Worm (Caenorhabditis elegans) whole organism, mixed stage, embryonic: Measurements from ENCODE around the gene M163.21.

Experiments used
- M03D4.4 ChIP-seq: sonication (generic microtip); optimal IDR thresholded peaks from 2 replicates; lab custom pipeline; 2017; ENCODE audit warnings: mild to moderate bottlenecking, missing genetic modification characterization, missing compliant biosample characterization
- bed-3 ChIP-seq: fragments of 200-800 bp; sonication (Bioruptor generic); optimal IDR thresholded peaks from 3 replicates; lab custom pipeline; 2018; ENCODE audit warnings: mild to moderate bottlenecking, missing genetic modification characterization, moderate library complexity, missing compliant biosample characterization
- blmp-1 ChIP-seq: fragments of 150-350 bp; optimal IDR thresholded peaks from 2 replicates; lab custom pipeline; 2014; ENCODE audit warnings: missing biosample characterization, missing genetic modification characterization
- ceh-39 ChIP-seq: fragments of 150-350 bp; optimal IDR thresholded peaks from 2 replicates; lab custom pipeline; 2014; ENCODE audit warnings: missing biosample characterization, missing genetic modification characterization
- ceh-43 ChIP-seq: fragments of 200-800 bp; sonication (Bioruptor generic); optimal IDR thresholded peaks from 2 replicates; lab custom pipeline; 2018; ENCODE audit warnings: mild to moderate bottlenecking, missing genetic modification characterization, moderate library complexity, missing compliant biosample characterization
- ceh-83 ChIP-seq: fragments of 200-800 bp; sonication (Bioruptor generic); optimal IDR thresholded peaks from 2 replicates; lab custom pipeline; 2018; ENCODE audit warnings: mild to moderate bottlenecking, missing genetic modification characterization, missing compliant biosample characterization
- ces-1 ChIP-seq: fragments of 150-350 bp; optimal IDR thresholded peaks from 2 replicates; lab custom pipeline; 2014; ENCODE audit warnings: missing biosample characterization, missing genetic modification reagents, missing genetic modification characterization
- cnd-1 ChIP-seq: fragments of 200-800 bp; sonication (Bioruptor generic); optimal IDR thresholded peaks from 2 replicates; lab custom pipeline; 2018; ENCODE audit warnings: mild to moderate bottlenecking, missing genetic modification characterization, missing compliant biosample characterization
- drap-1 ChIP-seq: fragments of 200-800 bp; sonication (Bioruptor generic); optimal IDR thresholded peaks from 3 replicates; lab custom pipeline; 2018; ENCODE audit warnings: mild to moderate bottlenecking, missing genetic modification characterization, missing compliant biosample characterization
- elt-1 ChIP-seq: sonication (generic microtip); optimal IDR thresholded peaks from 2 replicates; lab custom pipeline; 2017; ENCODE audit warnings: missing genetic modification characterization, mild to moderate bottlenecking, missing compliant biosample characterization, antibody characterized with exemption, moderate library complexity, borderline replicate concordance; ENCODE audit not compliant: insufficient read depth
- elt-3 ChIP-seq: fragments of 150-350 bp; optimal IDR thresholded peaks from 2 replicates; lab custom pipeline; 2014; ENCODE audit warnings: missing biosample characterization, missing genetic modification characterization
- flh-1 ChIP-seq: fragments of 200-800 bp; sonication (Bioruptor generic); optimal IDR thresholded peaks from 2 replicates; lab custom pipeline; 2018; ENCODE audit warnings: mild to moderate bottlenecking, missing genetic modification characterization, moderate library complexity, missing compliant biosample characterization
- ham-2 ChIP-seq: fragments of 200-800 bp; sonication (Bioruptor generic); optimal IDR thresholded peaks from 2 replicates; lab custom pipeline; 2018; ENCODE audit warnings: mild to moderate bottlenecking, missing genetic modification characterization, missing compliant biosample characterization
- hlh-1 ChIP-seq: fragments of 150-350 bp; optimal IDR thresholded peaks from 2 replicates; lab custom pipeline; 2014; ENCODE audit warnings: missing biosample characterization, missing genetic modification reagents, missing genetic modification characterization
- lin-13 ChIP-seq: fragments of 150-350 bp; optimal IDR thresholded peaks from 2 replicates; lab custom pipeline; 2014; ENCODE audit warnings: missing biosample characterization, missing genetic modification characterization
- lin-32 ChIP-seq: fragments of 200-800 bp; sonication (Bioruptor generic); optimal IDR thresholded peaks from 2 replicates; lab custom pipeline; 2018; ENCODE audit warnings: mild to moderate bottlenecking, missing genetic modification characterization, missing compliant biosample characterization
- lsy-2 ChIP-seq: fragments of 150-350 bp; optimal IDR thresholded peaks from 2 replicates; lab custom pipeline; 2014; ENCODE audit warnings: missing biosample characterization, missing genetic modification characterization
- mab-5 ChIP-seq: fragments of 150-350 bp; optimal IDR thresholded peaks from 2 replicates; lab custom pipeline; 2014; ENCODE audit warnings: missing biosample characterization, missing genetic modification characterization
- mep-1 ChIP-seq: fragments of 150-350 bp; optimal IDR thresholded peaks from 2 replicates; lab custom pipeline; 2017; ENCODE audit warnings: missing biosample characterization, missing genetic modification reagents, missing genetic modification characterization, inconsistent platforms
- mls-2 ChIP-seq: sonication (generic microtip); optimal IDR thresholded peaks from 2 replicates; lab custom pipeline; 2016; ENCODE audit warnings: mild to moderate bottlenecking, missing genetic modification characterization, moderate library complexity, missing compliant biosample characterization
- nhr-12 ChIP-seq: fragments of 150-350 bp; optimal IDR thresholded peaks from 2 replicates; lab custom pipeline; 2014; ENCODE audit warnings: missing biosample characterization, missing genetic modification characterization
- nhr-2 ChIP-seq: fragments of 150-350 bp; optimal IDR thresholded peaks from 2 replicates; lab custom pipeline; 2014; ENCODE audit warnings: missing biosample characterization, missing genetic modification characterization
- nhr-237 ChIP-seq: fragments of 150-350 bp; optimal IDR thresholded peaks from 2 replicates; lab custom pipeline; 2014; ENCODE audit warnings: missing biosample characterization, missing genetic modification characterization
- nhr-76 ChIP-seq: sonication (generic microtip); optimal IDR thresholded peaks from 2 replicates; lab custom pipeline; 2017; ENCODE audit warnings: missing biosample characterization, missing genetic modification characterization
- pha-4 ChIP-seq: fragments of 150-350 bp; optimal IDR thresholded peaks from 2 replicates; lab custom pipeline; 2018; ENCODE audit warnings: missing biosample characterization, missing genetic modification reagents, missing genetic modification characterization
- sem-2 ChIP-seq: fragments of 200-800 bp; sonication (Bioruptor generic); optimal IDR thresholded peaks from 2 replicates; lab custom pipeline; 2018; ENCODE audit warnings: mild to moderate bottlenecking, missing genetic modification characterization, missing compliant biosample characterization
- snpc-4 ChIP-seq: fragments of 150-350 bp; optimal IDR thresholded peaks from 2 replicates; lab custom pipeline; 2014; ENCODE audit warnings: missing biosample characterization, missing genetic modification characterization
- sptf-1 ChIP-seq: sonication (generic microtip); optimal IDR thresholded peaks from 2 replicates; lab custom pipeline; 2017; ENCODE audit warnings: mild to moderate bottlenecking, missing genetic modification characterization, moderate library complexity, missing compliant biosample characterization
- unc-120 ChIP-seq: sonication (generic microtip); optimal IDR thresholded peaks from 2 replicates; lab custom pipeline; 2017; ENCODE audit warnings: missing genetic modification characterization, missing compliant biosample characterization; ENCODE audit not compliant: poor library complexity, severe bottlenecking
- unc-39 ChIP-seq: fragments of 150-350 bp; optimal IDR thresholded peaks from 2 replicates; lab custom pipeline; 2014; ENCODE audit warnings: missing biosample characterization, missing genetic modification characterization
- unc-62 ChIP-seq: fragments of 150-350 bp; optimal IDR thresholded peaks from 2 replicates; lab custom pipeline; 2014; ENCODE audit warnings: missing biosample characterization, missing genetic modification reagents, missing genetic modification characterization
- zip-8 ChIP-seq: fragments of 150-350 bp; optimal IDR thresholded peaks from 2 replicates; lab custom pipeline; 2014; ENCODE audit warnings: missing biosample characterization, missing genetic modification characterization
- ztf-11 ChIP-seq: fragments of 150-350 bp; optimal IDR thresholded peaks from 2 replicates; lab custom pipeline; 2014; ENCODE audit warnings: missing biosample characterization, missing genetic modification characterization

Gene M163.21

ce11 chrX:14487333-14487732 is 20.7 kb downstream of the M163.21 start:
- TF ChIP-seq mab-5 (tag; lab: Kevin White, UChicago) (peak; percentile 13), flh-1 (GFP tag; lab: Kevin White, UChicago) (no peak), cnd-1 (peak; percentile 74), elt-1 (peak; percentile 40), ceh-83 (no peak), sem-2 (no peak), mls-2 (tag; lab: Kevin White, UChicago) (peak; percentile 26), ces-1 (GFP tag; lab: Kevin White, UChicago) (peak; percentile 94), ham-2 (GFP tag; lab: Kevin White, UChicago) (no peak), unc-62 (peak; percentile 28), bed-3 (no peak), nhr-2 (tag; lab: Kevin White, UChicago) (no peak)
- TF ChIP-seq, all 35 proteins: peak for 6

- TF ChIP-seq cnd-1 (no peak), unc-120 (tag; lab: Kevin White, UChicago) (no peak), ztf-11 (no peak), ces-1 (GFP tag; lab: Kevin White, UChicago) (no peak), nhr-237 (no peak), ceh-83 (no peak), ham-2 (GFP tag; lab: Kevin White, UChicago) (no peak), mep-1 (tag; lab: Kevin White, UChicago) (no peak), nhr-2 (tag; lab: Kevin White, UChicago) (no peak), ceh-43 (GFP tag; lab: Kevin White, UChicago) (no peak), lsy-2 (no peak), nhr-76 (tag; lab: Kevin White, UChicago) (no peak), hlh-1 (tag; lab: Kevin White, UChicago) (no peak), elt-1 (no peak), blmp-1 (no peak), mls-2 (tag; lab: Kevin White, UChicago) (no peak), pha-4 (tag; lab: Kevin White, UChicago) (no peak), flh-1 (GFP tag; lab: Kevin White, UChicago) (no peak)
These were observed 21.2 kb downstream of the M163.21 start for ce11 chrX:14487832-14488231.

DNA sequence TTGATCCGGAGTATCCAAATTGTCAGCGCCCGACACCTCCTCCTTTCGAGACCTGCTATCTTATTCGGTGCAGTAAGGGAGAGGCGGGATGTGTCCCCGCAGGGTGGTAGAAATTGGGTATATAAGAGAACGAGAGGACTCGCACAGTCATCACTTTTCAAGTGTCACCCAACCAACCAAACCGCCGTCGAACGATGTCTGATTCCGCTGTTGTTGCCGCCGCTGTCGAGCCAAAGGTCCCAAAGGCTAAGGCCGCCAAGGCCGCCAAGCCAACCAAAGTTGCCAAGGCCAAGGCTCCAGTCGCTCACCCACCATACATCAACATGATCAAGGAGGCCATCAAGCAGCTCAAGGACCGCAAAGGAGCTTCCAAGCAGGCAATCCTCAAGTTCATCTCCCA is 23.3 kb downstream of the M163.21 start, which contains the start of gene his-24:
Gene his-24, plus strand, starts transcription at position 150 of the 400 bp plus-strand sequence.
- TF ChIP-seq mab-5 (tag; lab: Kevin White, UChicago) (no peak), lsy-2 (peak; percentile 44), ham-2 (GFP tag; lab: Kevin White, UChicago) (no peak), unc-62 (peak; percentile 29), cnd-1 (peak; percentile 59), unc-120 (tag; lab: Kevin White, UChicago) (peak; percentile 26), mls-2 (tag; lab: Kevin White, UChicago) (peak; percentile 47), sptf-1 (tag; lab: Kevin White, UChicago) (peak; percentile 38), nhr-76 (tag; lab: Kevin White, UChicago) (no peak), hlh-1 (tag; lab: Kevin White, UChicago) (peak; percentile 35), nhr-237 (no peak), ces-1 (GFP tag; lab: Kevin White, UChicago) (peak; percentile 37), ceh-83 (peak; percentile 51), ztf-11 (peak; percentile 64), drap-1 (GFP tag; lab: Kevin White, UChicago) (peak; percentile 25), lin-32 (GFP tag; lab: Kevin White, UChicago) (peak; percentile 5), elt-3 (no peak), pha-4 (tag; lab: Kevin White, UChicago) (peak; percentile 66), mep-1 (tag; lab: Kevin White, UChicago) (peak; percentile 87), ceh-39 (tag; lab: Kevin White, UChicago) (peak; percentile 61), M03D4.4 (tag; lab: Kevin White, UChicago) (peak; percentile 36), bed-3 (no peak), lin-13 (tag; lab: Kevin White, UChicago) (peak; percentile 75), zip-8 (tag; lab: Kevin White, UChicago) (peak; percentile 6), elt-1 (no peak)

- no peak for TF ChIP-seq unc-62
- no peak for TF ChIP-seq pha-4 (tag; lab: Kevin White, UChicago)
- no peak for TF ChIP-seq lsy-2
- TF ChIP-seq nhr-12 (tag; lab: Kevin White, UChicago), result no peak
- no peak for TF ChIP-seq hlh-1 (tag; lab: Kevin White, UChicago)
- TF ChIP-seq mab-5 (tag; lab: Kevin White, UChicago), result no peak
- no peak for TF ChIP-seq sptf-1 (tag; lab: Kevin White, UChicago)
- TF ChIP-seq blmp-1, result no peak
- TF ChIP-seq ztf-11, result no peak
- no peak for TF ChIP-seq unc-39 (tag; lab: Kevin White, UChicago)
- no peak for TF ChIP-seq bed-3
- no peak for TF ChIP-seq sem-2
- TF ChIP-seq snpc-4 (tag; lab: Kevin White, UChicago), result no peak
- TF ChIP-seq elt-3, result no peak
- no peak for TF ChIP-seq mls-2 (tag; lab: Kevin White, UChicago)
- no peak for TF ChIP-seq cnd-1
These were observed 23.9 kb downstream of the M163.21 start for ce11 chrX:14490486-14490885.
